Fruit fly (Drosophila melanogaster) whole organism, embryonic: ENCODE results near the gene CG2187.

Source experiments
- Bgb ChIP-seq: fragments of 200-800 bp; sonication (Bioruptor generic); IDR thresholded peaks from 2 replicates; pipeline ENCODE4 v1.3.6; 2022; ENCODE audit warnings: missing biosample characterization, missing genetic modification characterization; ENCODE audit not compliant: partially characterized antibody
- Bteb2 ChIP-seq: fragments of 200-800 bp; sonication (Bioruptor generic); optimal IDR thresholded peaks from 2 replicates; lab custom pipeline; 2016; ENCODE audit warnings: missing biosample characterization, missing genetic modification characterization
- CG10462 ChIP-seq: fragments of 200-800 bp; sonication (Bioruptor generic); optimal IDR thresholded peaks from 2 replicates; lab custom pipeline; 2016; ENCODE audit warnings: missing biosample characterization, missing genetic modification characterization
- CG10565 ChIP-seq: fragments of 200-800 bp; sonication (Bioruptor generic); optimal IDR thresholded peaks from 3 replicates; lab custom pipeline; 2016; ENCODE audit warnings: missing biosample characterization, mild to moderate bottlenecking, missing genetic modification characterization
- CG11085 ChIP-seq: fragments of 200-800 bp; sonication (Bioruptor generic); IDR thresholded peaks from 2 replicates; pipeline ENCODE4 v1.3.6; 2022; ENCODE audit warnings: missing biosample characterization, missing genetic modification characterization
- CG11398 ChIP-seq: fragments of 200-800 bp; sonication (Bioruptor generic); optimal IDR thresholded peaks from 2 replicates; lab custom pipeline; 2016; ENCODE audit warnings: missing biosample characterization, missing genetic modification characterization
- CG12104 ChIP-seq: fragments of 200-800 bp; sonication (Bioruptor generic); optimal IDR thresholded peaks from 3 replicates; lab custom pipeline; 2016; ENCODE audit warnings: missing biosample characterization, missing genetic modification characterization
- CG12942 ChIP-seq: fragments of 200-800 bp; sonication (Bioruptor generic); optimal IDR thresholded peaks from 3 replicates; lab custom pipeline; 2016; ENCODE audit warnings: missing biosample characterization, missing genetic modification characterization
- CG13296 ChIP-seq: fragments of 200-800 bp; sonication (Bioruptor generic); optimal IDR thresholded peaks from 3 replicates; lab custom pipeline; 2018; ENCODE audit warnings: missing biosample characterization, mild to moderate bottlenecking, missing genetic modification characterization
- CG15514 ChIP-seq: fragments of 200-800 bp; sonication (Bioruptor generic); optimal IDR thresholded peaks from 3 replicates; lab custom pipeline; 2017; ENCODE audit warnings: missing biosample characterization, missing genetic modification characterization, mild to moderate bottlenecking, moderate library complexity, missing genetic modification reagents
- CG1603 ChIP-seq: fragments of 200-800 bp; sonication (Bioruptor generic); optimal IDR thresholded peaks from 2 replicates; lab custom pipeline; 2019; ENCODE audit warnings: missing biosample characterization, mild to moderate bottlenecking, missing genetic modification characterization, moderate library complexity
- CG17328 ChIP-seq: fragments of 200-800 bp; sonication (Bioruptor generic); IDR thresholded peaks from 2 replicates; pipeline ENCODE4 v1.3.6; 2022; ENCODE audit warnings: missing biosample characterization, missing genetic modification characterization
- CG17829 ChIP-seq: fragments of 200-800 bp; optimal IDR thresholded peaks from 2 replicates; lab custom pipeline; 2019; ENCODE audit warnings: missing biosample characterization, mild to moderate bottlenecking, missing genetic modification characterization, moderate library complexity
- CG2875 ChIP-seq: fragments of 200-800 bp; sonication (Bioruptor generic); optimal IDR thresholded peaks from 2 replicates; lab custom pipeline; 2017; ENCODE audit warnings: missing biosample characterization, mild to moderate bottlenecking, missing genetic modification characterization, missing genetic modification reagents
- CG2889 ChIP-seq: fragments of 200-800 bp; sonication (Bioruptor generic); IDR thresholded peaks from 3 replicates; pipeline ENCODE4 v1.3.6; 2022; ENCODE audit warnings: missing biosample characterization, missing genetic modification characterization
- CG30020 ChIP-seq: fragments of 200-800 bp; optimal IDR thresholded peaks from 2 replicates; lab custom pipeline; 2019; ENCODE audit warnings: missing biosample characterization, mild to moderate bottlenecking, missing genetic modification characterization, moderate library complexity
- CG34224 ChIP-seq: fragments of 200-800 bp; sonication (Bioruptor generic); IDR thresholded peaks from 3 replicates; pipeline ENCODE4 v1.3.6; 2022; ENCODE audit warnings: missing biosample characterization, missing genetic modification characterization; ENCODE audit not compliant: partially characterized antibody
- CG34422 ChIP-seq: fragments of 200-800 bp; sonication (Bioruptor generic); IDR thresholded peaks from 3 replicates; pipeline ENCODE4 v1.3.6; 2022; ENCODE audit warnings: missing biosample characterization, missing genetic modification characterization
- CG43689 ChIP-seq: fragments of 200-800 bp; sonication (Bioruptor generic); IDR thresholded peaks from 2 replicates; pipeline ENCODE4 v1.3.6; 2022; ENCODE audit warnings: missing biosample characterization, missing genetic modification characterization
- CG6791 ChIP-seq: fragments of 200-800 bp; sonication (Bioruptor generic); IDR thresholded peaks from 3 replicates; pipeline ENCODE4 v1.3.6; 2022; ENCODE audit warnings: missing biosample characterization, missing genetic modification characterization; ENCODE audit not compliant: partially characterized antibody
- CG9437 ChIP-seq: fragments of 200-800 bp; sonication (Bioruptor generic); optimal IDR thresholded peaks from 2 replicates; lab custom pipeline; 2018; ENCODE audit warnings: missing biosample characterization, mild to moderate bottlenecking, missing genetic modification characterization
- CG9797 ChIP-seq: fragments of 200-800 bp; sonication (Bioruptor generic); optimal IDR thresholded peaks from 3 replicates; lab custom pipeline; 2018; ENCODE audit warnings: missing biosample characterization, mild to moderate bottlenecking, missing genetic modification characterization
- CHES-1-like ChIP-seq: fragments of 200-800 bp; sonication (Bioruptor generic); optimal IDR thresholded peaks from 2 replicates; lab custom pipeline; 2016; ENCODE audit warnings: missing biosample characterization, missing genetic modification characterization
- Dref ChIP-seq: fragments of 200-800 bp; sonication (Bioruptor generic); IDR thresholded peaks from 2 replicates; pipeline ENCODE4 v1.3.6; 2022; ENCODE audit warnings: missing biosample characterization, missing genetic modification characterization
- Ets97D ChIP-seq: fragments of 200-800 bp; sonication (Bioruptor generic); optimal IDR thresholded peaks from 3 replicates; lab custom pipeline; 2016; ENCODE audit warnings: missing biosample characterization, missing genetic modification characterization
- H15 ChIP-seq: fragments of 200-800 bp; sonication (Bioruptor generic); IDR thresholded peaks from 3 replicates; pipeline ENCODE4 v1.3.6; 2022; ENCODE audit warnings: missing biosample characterization, missing genetic modification characterization
- HmgD ChIP-seq: fragments of 200-800 bp; sonication (Bioruptor generic); optimal IDR thresholded peaks from 3 replicates; lab custom pipeline; 2016; ENCODE audit warnings: missing biosample characterization, missing genetic modification characterization
- MBD-R2 ChIP-seq: fragments of 200-800 bp; sonication (Bioruptor generic); IDR thresholded peaks from 2 replicates; pipeline ENCODE4 v1.3.6; 2022; ENCODE audit warnings: missing biosample characterization, missing genetic modification characterization
- Nf-YA ChIP-seq: fragments of 200-800 bp; sonication (Bioruptor generic); IDR thresholded peaks from 2 replicates; pipeline ENCODE4 v1.3.6; 2022; ENCODE audit warnings: missing biosample characterization, missing genetic modification characterization
- Opbp ChIP-seq: fragments of 200-800 bp; sonication (Bioruptor generic); IDR thresholded peaks from 3 replicates; pipeline ENCODE4 v1.3.6; 2022; ENCODE audit warnings: missing biosample characterization, missing genetic modification characterization; ENCODE audit not compliant: partially characterized antibody
- Sry-δ ChIP-seq: fragments of 200-800 bp; sonication (Bioruptor generic); optimal IDR thresholded peaks from 2 replicates; lab custom pipeline; 2016; ENCODE audit warnings: missing biosample characterization, missing genetic modification characterization
- Vsx1 ChIP-seq: fragments of 200-800 bp; sonication (Bioruptor generic); optimal IDR thresholded peaks from 2 replicates; lab custom pipeline; 2017; ENCODE audit warnings: missing biosample characterization, mild to moderate bottlenecking, missing genetic modification characterization, missing genetic modification reagents
- aop ChIP-seq: fragments of 200-800 bp; sonication (Bioruptor generic); IDR thresholded peaks from 2 replicates; pipeline ENCODE4 v1.3.6; 2022; ENCODE audit warnings: missing biosample characterization, missing genetic modification characterization
- chinmo ChIP-seq: fragments of 200-800 bp; sonication (Bioruptor generic); IDR thresholded peaks from 4 replicates; pipeline ENCODE4 v1.3.6; 2022; ENCODE audit warnings: missing biosample characterization, missing genetic modification characterization; ENCODE audit not compliant: partially characterized antibody
- crp ChIP-seq, 2 experiments: fragments of 200-800 bp; sonication (Bioruptor generic); optimal IDR thresholded peaks; 2 replicates in 1 of 2; 3 replicates in 1 of 2; lab custom pipeline; 2017; ENCODE audit warnings: missing biosample characterization in 2 of 2, missing genetic modification characterization in 2 of 2, mild to moderate bottlenecking in 1 of 2, moderate library complexity in 1 of 2
- disco-r ChIP-seq: fragments of 200-800 bp; sonication (Bioruptor generic); optimal IDR thresholded peaks from 2 replicates; lab custom pipeline; 2016; ENCODE audit warnings: missing biosample characterization, missing genetic modification characterization
- dm ChIP-seq: fragments of 200-800 bp; sonication (Bioruptor generic); optimal IDR thresholded peaks from 3 replicates; lab custom pipeline; 2016; ENCODE audit warnings: missing biosample characterization, missing genetic modification characterization
- ftz-f1 ChIP-seq: fragments of 200-800 bp; sonication (Bioruptor generic); optimal IDR thresholded peaks from 2 replicates; lab custom pipeline; 2016; ENCODE audit warnings: missing biosample characterization, missing genetic modification characterization
- grn ChIP-seq: fragments of 200-800 bp; sonication (Bioruptor generic); optimal IDR thresholded peaks from 3 replicates; lab custom pipeline; 2017; ENCODE audit warnings: missing biosample characterization, missing genetic modification characterization
- h ChIP-seq: fragments of >200 bp; optimal IDR thresholded peaks from 2 replicates; lab custom pipeline; 2017
- hbn ChIP-seq: fragments of 200-800 bp; sonication (Bioruptor generic); IDR thresholded peaks from 2 replicates; pipeline ENCODE4 v1.3.6; 2022; ENCODE audit warnings: missing biosample characterization, missing genetic modification characterization; ENCODE audit not compliant: partially characterized antibody
- odd ChIP-seq: fragments of 200-800 bp; sonication (Bioruptor generic); optimal IDR thresholded peaks from 2 replicates; lab custom pipeline; 2017; ENCODE audit warnings: missing biosample characterization, mild to moderate bottlenecking, missing genetic modification characterization
- psq ChIP-seq: fragments of 200-800 bp; sonication (Bioruptor generic); optimal IDR thresholded peaks from 2 replicates; lab custom pipeline; 2017; ENCODE audit warnings: missing biosample characterization, missing genetic modification characterization
- pzg ChIP-seq: fragments of 200-800 bp; sonication (Bioruptor generic); optimal IDR thresholded peaks from 3 replicates; lab custom pipeline; 2018; ENCODE audit warnings: missing biosample characterization, mild to moderate bottlenecking, missing genetic modification characterization, moderate library complexity
- sens ChIP-seq: fragments of 200-800 bp; sonication (Bioruptor generic); peaks from one replicate; lab custom pipeline; 2016; ENCODE audit warnings: missing biosample characterization, missing genetic modification characterization
- sug ChIP-seq: fragments of 200-800 bp; optimal IDR thresholded peaks from 2 replicates; lab custom pipeline; 2019; ENCODE audit warnings: missing biosample characterization, mild to moderate bottlenecking, missing genetic modification characterization, moderate library complexity
- trem ChIP-seq: fragments of 200-800 bp; optimal IDR thresholded peaks from 3 replicates; lab custom pipeline; 2019; ENCODE audit warnings: missing biosample characterization, mild to moderate bottlenecking, missing genetic modification characterization, moderate library complexity
- zen ChIP-seq: fragments of 200-800 bp; sonication (Bioruptor generic); optimal IDR thresholded peaks from 3 replicates; lab custom pipeline; 2018; ENCODE audit warnings: missing biosample characterization, mild to moderate bottlenecking, missing genetic modification characterization, moderate library complexity
- zen2 ChIP-seq: fragments of 200-800 bp; sonication (Bioruptor generic); IDR thresholded peaks from 3 replicates; pipeline ENCODE4 v1.3.6; 2022; ENCODE audit warnings: missing biosample characterization, missing genetic modification characterization; ENCODE audit not compliant: partially characterized antibody
- zf30C ChIP-seq: fragments of 200-800 bp; sonication (Bioruptor generic); optimal IDR thresholded peaks from 3 replicates; lab custom pipeline; 2018; ENCODE audit warnings: missing biosample characterization, mild to moderate bottlenecking, missing genetic modification characterization

The CG2187 gene

dm6 chr3R:31736776-31737175 is 21.7 kb downstream of the CG2187 start, which contains the start of the genes CstF50 and CG11563 (continued):
- TF ChIP-seq CG34224 (GFP tag; lab: Robert Waterston, UW) (peak; percentile 49; the same call in 2 of the 3 replicates), dm (peak; percentile 92), disco-r (no peak), Dref (peak; percentile 70), CG1603 (peak; percentile 49), CG15514 (GFP tag; lab: Kevin White, UChicago) (peak; percentile 73), CG30020 (tag; lab: Kevin White, UChicago) (peak; percentile 21), hbn (0 out of 2 replicates have a peak, but pooled peaks have one; percentile 33), CG10462 (no peak), grn (peak; percentile 6), sug (tag; lab: Kevin White, UChicago) (no peak), Bgb (GFP tag; lab: Robert Waterston, UW) (peak; percentile 28; the same call in 1 of the 2 replicates), sens (GFP tag; lab: Kevin White, UChicago) (peak; percentile 48), Nf-YA (no peak), CG17328 (GFP tag; lab: Robert Waterston, UW) (no peak), ftz-f1 (GFP tag; lab: Kevin White, UChicago) (no peak), CG9437 (GFP tag; lab: Kevin White, UChicago) (peak; percentile 7), aop (no peak), CG11398 (no peak), CG2875 (GFP tag; lab: Kevin White, UChicago) (no peak), Ets97D (GFP tag; lab: Kevin White, UChicago) (peak; percentile 48), zf30C (no peak), Bteb2 (GFP tag; lab: Kevin White, UChicago) (no peak), CG10565 (GFP tag; lab: Kevin White, UChicago) (no peak), CG13296 (GFP tag; lab: Kevin White, UChicago) (no peak), CG2889 (no peak), H15 (no peak), chinmo (GFP tag; lab: Robert Waterston, UW) (peak; percentile 71; the same call in 2 of the 4 replicates), CG11085 (GFP tag; lab: Robert Waterston, UW) (no peak), Opbp (GFP tag; lab: Robert Waterston, UW) (peak; percentile 62; the same call in 1 of the 3 replicates), HmgD (GFP tag; lab: Kevin White, UChicago) (no peak), CHES-1-like (GFP tag; lab: Kevin White, UChicago) (peak; percentile 13), zen2 (GFP tag; lab: Robert Waterston, UW) (no peak; the same call in 2 of the 3 replicates), pzg (GFP tag; lab: Kevin White, UChicago) (peak; percentile 74), Sry-δ (peak; percentile 88), h (lab: Kevin White, UChicago) (no peak), odd (GFP tag; lab: Kevin White, UChicago) (no peak), Vsx1 (no peak), CG12942 (GFP tag; lab: Kevin White, UChicago) (no peak), CG34422 (peak; percentile 81; the same call in 1 of the 3 replicates), crp (GFP tag; optimal IDR thresholded peaks at IDR 0.05; lab: Kevin White, UChicago) (peak in 1 of 2 experiments; percentile 69), CG6791 (GFP tag; lab: Robert Waterston, UW) (0 out of 3 replicates have a peak, but pooled peaks have one; percentile 33), CG9797 (GFP tag; lab: Kevin White, UChicago) (peak; percentile 84), CG12104 (GFP tag; lab: Kevin White, UChicago) (no peak), MBD-R2 (GFP tag; lab: Robert Waterston, UW) (peak; percentile 80), trem (tag; lab: Kevin White, UChicago) (peak; percentile 56), CG43689 (GFP tag; lab: Robert Waterston, UW) (no peak), zen (tag; lab: Kevin White, UChicago) (peak; percentile 15), psq (no peak), CG17829 (tag; lab: Kevin White, UChicago) (peak; percentile 11)
